Fruit fly (Drosophila melanogaster) whole organism, adult: ENCODE data around the gene CG5810.

ENCODE experiments used
- CG11617 ChIP-seq: fragments of 200-800 bp; sonication (Bioruptor generic); optimal IDR thresholded peaks from 2 replicates; lab custom pipeline; 2017; ENCODE audit warnings: mild to moderate bottlenecking, missing biosample characterization, missing genetic modification reagents, missing genetic modification characterization
- CG12768 ChIP-seq: fragments of 200-800 bp; sonication (Bioruptor generic); optimal IDR thresholded peaks from 2 replicates; lab custom pipeline; 2017; ENCODE audit warnings: missing biosample characterization, missing genetic modification characterization, mild to moderate bottlenecking, moderate library complexity, missing genetic modification reagents
- CG1620 ChIP-seq: fragments of 200-800 bp; sonication (Bioruptor generic); optimal IDR thresholded peaks from 2 replicates; lab custom pipeline; 2016; ENCODE audit warnings: missing biosample characterization, missing genetic modification characterization
- CG33017 ChIP-seq: fragments of 200-800 bp; sonication (Bioruptor generic); optimal IDR thresholded peaks from 2 replicates; lab custom pipeline; 2018; ENCODE audit warnings: missing biosample characterization, mild to moderate bottlenecking, missing genetic modification characterization, moderate library complexity
- CG5204 ChIP-seq: fragments of 200-800 bp; sonication (Bioruptor generic); optimal IDR thresholded peaks from 2 replicates; lab custom pipeline; 2016; ENCODE audit warnings: missing biosample characterization, missing genetic modification characterization
- CG7045 ChIP-seq: fragments of 200-800 bp; sonication (Bioruptor generic); optimal IDR thresholded peaks from 2 replicates; lab custom pipeline; 2017; ENCODE audit warnings: missing biosample characterization, mild to moderate bottlenecking, missing genetic modification characterization
- Crg-1 ChIP-seq: fragments of 200-800 bp; sonication (Bioruptor generic); optimal IDR thresholded peaks from 2 replicates; lab custom pipeline; 2016; ENCODE audit warnings: missing biosample characterization, missing genetic modification characterization
- Mnt ChIP-seq: fragments of 200-800 bp; sonication (Bioruptor generic); optimal IDR thresholded peaks from 2 replicates; lab custom pipeline; 2016; ENCODE audit warnings: missing biosample characterization, mild to moderate bottlenecking, missing genetic modification characterization
- bab1 ChIP-seq: fragments of 200-800 bp; sonication (Bioruptor generic); optimal IDR thresholded peaks from 3 replicates; lab custom pipeline; 2019; ENCODE audit warnings: missing biosample characterization, mild to moderate bottlenecking, missing genetic modification characterization, moderate library complexity
- cic ChIP-seq: fragments of 200-800 bp; sonication (Bioruptor generic); optimal IDR thresholded peaks from 2 replicates; lab custom pipeline; 2017; ENCODE audit warnings: missing biosample characterization, mild to moderate bottlenecking, missing genetic modification characterization, moderate library complexity
- cnc ChIP-seq, 2 experiments: fragments of >200 bp; optimal IDR thresholded peaks; 2 replicates each; lab custom pipeline; 2017
- ovo ChIP-seq: fragments of 200-800 bp; sonication (Bioruptor generic); optimal IDR thresholded peaks from 2 replicates; lab custom pipeline; 2016; ENCODE audit warnings: missing biosample characterization, missing genetic modification characterization
- pad ChIP-seq: fragments of 200-800 bp; sonication (Bioruptor generic); optimal IDR thresholded peaks from 3 replicates; lab custom pipeline; 2017; ENCODE audit warnings: missing biosample characterization, missing genetic modification characterization, mild to moderate bottlenecking, moderate library complexity, missing genetic modification reagents
- toe ChIP-seq: fragments of 200-800 bp; sonication (Bioruptor generic); optimal IDR thresholded peaks from 2 replicates; lab custom pipeline; 2016; ENCODE audit warnings: missing biosample characterization, missing genetic modification characterization

DNA sequence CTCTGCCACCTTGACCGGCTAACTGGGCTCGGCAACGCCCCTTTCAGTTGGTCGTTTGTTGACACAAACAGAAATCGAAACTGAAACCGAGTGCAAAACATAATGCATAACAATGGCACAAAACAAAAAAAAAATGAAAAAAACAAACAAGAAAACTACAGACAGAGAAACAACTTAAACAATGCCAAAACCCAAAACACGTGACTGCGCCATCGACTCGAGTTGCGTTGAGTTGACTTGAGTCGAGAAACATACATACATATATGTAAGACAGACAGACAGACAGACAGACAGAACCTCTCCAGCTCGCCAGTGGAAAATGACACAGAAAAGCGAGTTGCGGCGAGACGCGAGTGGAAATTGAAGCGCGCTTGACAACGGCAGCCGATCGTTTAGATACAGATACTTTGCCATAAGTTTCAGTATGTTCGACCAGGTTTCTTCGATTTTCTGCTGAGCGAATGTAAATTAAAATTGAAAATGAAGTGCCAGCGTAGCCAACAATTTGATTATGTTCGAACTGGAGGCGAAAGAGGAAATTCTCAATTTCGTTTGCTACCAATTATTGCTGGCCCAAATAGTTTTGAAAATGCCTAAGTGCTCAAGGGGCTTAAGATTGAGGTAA, 6.1 kb downstream of the CG5810 start:
- no peak for TF ChIP-seq Crg-1
- TF ChIP-seq CG33017 (tag; lab: Kevin White, UChicago): no peak
- TF ChIP-seq ovo (GFP tag; lab: Kevin White, UChicago): no peak
- TF ChIP-seq Mnt: no peak
- no peak for TF ChIP-seq bab1 (GFP tag; lab: Kevin White, UChicago)
- TF ChIP-seq CG12768 (GFP tag; lab: Kevin White, UChicago): no peak
- TF ChIP-seq CG7045 (GFP tag; lab: Kevin White, UChicago): no peak
- no peak for TF ChIP-seq CG11617 (GFP tag; lab: Kevin White, UChicago)
- no peak for TF ChIP-seq cic (GFP tag; lab: Kevin White, UChicago)
- TF ChIP-seq toe (GFP tag; lab: Kevin White, UChicago): no peak
- no peak for TF ChIP-seq CG5204 (GFP tag; lab: Kevin White, UChicago)
- TF ChIP-seq pad (GFP tag; lab: Kevin White, UChicago): no peak
- no peak for TF ChIP-seq CG1620 (GFP tag; lab: Kevin White, UChicago)
- TF ChIP-seq cnc (optimal IDR thresholded peaks at IDR 0.05; lab: Kevin White, UChicago): no peak
